Worm (Caenorhabditis elegans): ENCODE data around the gene ugt-67.

DNA sequence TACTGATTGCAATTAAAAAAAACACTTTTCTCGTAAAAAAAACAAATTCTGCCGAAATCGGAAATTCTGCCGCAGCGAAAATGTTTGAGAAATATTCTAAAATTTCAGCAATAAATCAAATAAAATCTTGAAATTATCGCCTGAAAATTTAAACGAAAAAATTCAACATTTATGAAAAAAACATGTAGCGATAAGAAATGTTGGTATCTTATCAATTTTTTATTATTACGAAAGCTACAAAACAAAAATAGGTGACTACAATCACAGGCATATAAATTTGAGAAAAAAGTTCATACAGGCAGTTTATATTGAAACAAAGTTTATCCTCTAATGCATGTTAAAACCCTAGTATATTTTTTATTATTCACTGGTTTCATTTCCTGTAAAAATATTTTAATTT, 4.8 kb downstream of the ugt-67 start, which contains the start of gene ugt-14:
- TF ChIP-seq sdz-12 (GFP tag; optimal IDR thresholded peaks at IDR 0.05): no peak
- TF ChIP-seq mxl-3 (GFP tag; optimal IDR thresholded peaks at IDR 0.05): no peak
- no peak for TF ChIP-seq unc-130 (GFP tag; optimal IDR thresholded peaks at IDR 0.05)
